Worm (Caenorhabditis elegans): ENCODE data around the gene ddl-1.

Gene ddl-1

ce11 chrII:5648272-5648671 lies at the start of gene ddl-1:
Gene ddl-1, minus strand, starts transcription at chrII:5648372.
- TF ChIP-seq elt-3 (tag; optimal IDR thresholded peaks at IDR 0.05) (no peak), ceh-9 (tag; optimal IDR thresholded peaks at IDR 0.05) (no peak), nfya-1 (tag; optimal IDR thresholded peaks at IDR 0.05; ENCODE audit: insufficient read depth) (no peak), fkh-10 (GFP tag; optimal IDR thresholded peaks at IDR 0.05) (no peak), nhr-43 (tag; optimal IDR thresholded peaks at IDR 0.05; ENCODE audit: poor library complexity, severe bottlenecking) (no peak), skn-1 (tag; optimal IDR thresholded peaks at IDR 0.05) (no peak), R02D3.7 (tag; optimal IDR thresholded peaks at IDR 0.05) (no peak), ztf-11 (tag; optimal IDR thresholded peaks at IDR 0.05) (no peak), lin-39 (tag; optimal IDR thresholded peaks at IDR 0.05) (no peak), mdl-1 (tag; optimal IDR thresholded peaks at IDR 0.05) (no peak), sea-2 (GFP tag; optimal IDR thresholded peaks at IDR 0.05) (no peak), snpc-4 (tag; optimal IDR thresholded peaks at IDR 0.05) (no peak), pqm-1 (tag; optimal IDR thresholded peaks at IDR 0.05) (no peak)

DNA sequence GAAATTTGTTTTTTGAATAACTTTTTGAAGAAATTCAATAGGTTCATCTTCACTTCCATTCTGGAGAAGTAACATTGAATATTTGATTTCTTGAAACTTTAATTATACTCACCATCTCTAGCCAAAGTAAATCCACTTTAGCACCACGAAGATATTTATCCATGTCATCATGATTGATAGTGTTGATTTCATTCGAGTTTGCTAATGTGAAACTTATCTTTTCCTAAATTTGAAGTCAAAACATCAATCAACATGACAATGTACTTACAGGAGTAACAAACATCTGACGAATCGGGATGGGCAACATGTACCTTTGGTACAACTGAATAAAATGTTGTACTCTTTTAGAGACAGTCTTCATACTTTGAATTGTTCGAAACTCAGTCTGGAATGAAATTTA lies 49.2 kb upstream of the ddl-1 start:
- TF ChIP-seq nhr-237 (tag; optimal IDR thresholded peaks at IDR 0.05) (no peak), lin-15B (tag; optimal IDR thresholded peaks at IDR 0.05) (no peak), lin-39 (tag; optimal IDR thresholded peaks at IDR 0.05) (no peak), ztf-11 (tag; optimal IDR thresholded peaks at IDR 0.05) (no peak), ceh-16 (tag; optimal IDR thresholded peaks at IDR 0.05) (no peak), aly-2 (tag; optimal IDR thresholded peaks at IDR 0.05) (no peak), ceh-28 (tag; optimal IDR thresholded peaks at IDR 0.05) (no peak), lsy-12 (tag; optimal IDR thresholded peaks at IDR 0.05) (no peak)

DNA sequence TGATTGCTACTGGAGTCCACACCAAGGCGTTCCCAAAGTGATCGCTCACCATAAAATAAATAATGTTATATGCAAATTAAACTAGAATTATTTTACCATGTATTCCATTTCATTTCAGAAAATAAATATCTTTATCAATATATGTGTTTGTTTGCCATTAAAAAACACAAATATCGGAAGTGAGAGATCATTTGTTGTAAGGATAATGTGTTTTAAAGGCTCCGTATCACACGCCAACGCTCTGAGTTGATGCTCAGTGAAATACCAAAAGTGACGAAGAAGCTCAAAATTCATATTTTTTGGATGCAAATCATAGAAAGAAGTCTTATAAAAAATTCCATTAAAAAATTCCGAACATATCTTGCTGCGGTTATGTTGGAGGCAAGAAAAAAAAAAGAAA lies 48.0 kb upstream of the ddl-1 start:
- TF ChIP-seq ama-1 (optimal IDR thresholded peaks at IDR 0.05) (no peak), nhr-23 (tag; optimal IDR thresholded peaks at IDR 0.05) (no peak), ceh-82 (tag; optimal IDR thresholded peaks at IDR 0.05) (no peak), fkh-2 (tag; optimal IDR thresholded peaks at IDR 0.05) (no peak), elt-2 (tag; optimal IDR thresholded peaks at IDR 0.05) (no peak), fkh-10 (GFP tag; optimal IDR thresholded peaks at IDR 0.05) (no peak), pqm-1 (tag; optimal IDR thresholded peaks at IDR 0.05) (no peak), nhr-237 (tag; optimal IDR thresholded peaks at IDR 0.05) (no peak), nhr-28 (tag; optimal IDR thresholded peaks at IDR 0.05) (no peak), ceh-16 (tag; optimal IDR thresholded peaks at IDR 0.05) (no peak), aly-2 (tag; optimal IDR thresholded peaks at IDR 0.05) (no peak), egl-27 (tag; optimal IDR thresholded peaks at IDR 0.05) (no peak), ZK546.5 (tag; optimal IDR thresholded peaks at IDR 0.05) (no peak), pha-4 (tag; optimal IDR thresholded peaks at IDR 0.05) (no peak), R02D3.7 (tag; optimal IDR thresholded peaks at IDR 0.05) (no peak), mml-1 (tag; optimal IDR thresholded peaks at IDR 0.05) (no peak)

- TF ChIP-seq zag-1 (tag; optimal IDR thresholded peaks at IDR 0.05) (no peak), nfya-1 (tag; optimal IDR thresholded peaks at IDR 0.05; ENCODE audit: insufficient read depth) (no peak), R02D3.7 (tag; optimal IDR thresholded peaks at IDR 0.05) (no peak), jun-1 (tag; optimal IDR thresholded peaks at IDR 0.05) (no peak), nhr-237 (tag; optimal IDR thresholded peaks at IDR 0.05) (no peak), hmg-11 (tag; optimal IDR thresholded peaks at IDR 0.05) (no peak), ceh-16 (tag; optimal IDR thresholded peaks at IDR 0.05) (no peak), eor-1 (tag; optimal IDR thresholded peaks at IDR 0.05) (no peak), nhr-28 (tag; optimal IDR thresholded peaks at IDR 0.05) (no peak), egl-5 (tag; optimal IDR thresholded peaks at IDR 0.05) (no peak), ZK546.5 (tag; optimal IDR thresholded peaks at IDR 0.05) (no peak), lsy-12 (tag; optimal IDR thresholded peaks at IDR 0.05) (no peak), mdl-1 (tag; optimal IDR thresholded peaks at IDR 0.05) (no peak), pqm-1 (tag; optimal IDR thresholded peaks at IDR 0.05) (no peak), tbx-2 (tag; optimal IDR thresholded peaks at IDR 0.05) (no peak), nhr-67 (tag; optimal IDR thresholded peaks at IDR 0.05) (no peak), nhr-43 (tag; optimal IDR thresholded peaks at IDR 0.05; ENCODE audit: poor library complexity, severe bottlenecking) (no peak), ceh-82 (tag; optimal IDR thresholded peaks at IDR 0.05) (no peak), daf-12 (tag; optimal IDR thresholded peaks at IDR 0.05) (no peak), unc-39 (tag; optimal IDR thresholded peaks at IDR 0.05) (no peak)
Observed at ce11 chrII:5694798-5695197, 46.6 kb upstream of the ddl-1 start, which contains the start of gene C25H3.14. Gene C25H3.14, plus strand, starts transcription at chrII:5695098.
